Worm (Caenorhabditis elegans) whole organism, late embryonic: Measurements from ENCODE around the gene nhr-9.

Source experiments
- C08G9.2 ChIP-seq: sonication (generic microtip); optimal IDR thresholded peaks from 2 replicates; lab custom pipeline; 2016; ENCODE audit warnings: mild to moderate bottlenecking, missing genetic modification characterization, moderate library complexity, missing compliant biosample characterization
- F13H6.1 ChIP-seq: sonication (generic microtip); optimal IDR thresholded peaks from 2 replicates; lab custom pipeline; 2016; ENCODE audit warnings: missing genetic modification characterization, missing compliant biosample characterization
- K09A11.1 ChIP-seq: sonication (generic microtip); optimal IDR thresholded peaks from 2 replicates; lab custom pipeline; 2017; ENCODE audit warnings: antibody characterized with exemption, mild to moderate bottlenecking, missing genetic modification characterization, missing compliant biosample characterization; ENCODE audit not compliant: insufficient read depth
- T23F11.4 ChIP-seq: fragments of 200-800 bp; sonication (Bioruptor generic); optimal IDR thresholded peaks from 2 replicates; lab custom pipeline; 2018; ENCODE audit warnings: mild to moderate bottlenecking, missing genetic modification characterization, missing compliant biosample characterization
- Y22D7AL.16 ChIP-seq: sonication (generic microtip); optimal IDR thresholded peaks from 2 replicates; lab custom pipeline; 2016; ENCODE audit warnings: missing genetic modification characterization, missing compliant biosample characterization
- ama-1 ChIP-seq: fragments of 150-350 bp; optimal IDR thresholded peaks from 2 replicates; lab custom pipeline; 2014
- ceh-19 ChIP-seq: fragments of 200-800 bp; sonication (Bioruptor generic); optimal IDR thresholded peaks from 2 replicates; lab custom pipeline; 2018; ENCODE audit warnings: mild to moderate bottlenecking, missing genetic modification characterization, missing compliant biosample characterization
- ceh-2 ChIP-seq: sonication (generic microtip); optimal IDR thresholded peaks from 2 replicates; lab custom pipeline; 2016; ENCODE audit warnings: missing genotype, missing genetic modification characterization, missing compliant biosample characterization
- ceh-30 ChIP-seq: fragments of 150-350 bp; optimal IDR thresholded peaks from 2 replicates; lab custom pipeline; 2014; ENCODE audit warnings: missing biosample characterization, missing genetic modification characterization
- ceh-45 ChIP-seq: fragments of 200-800 bp; sonication (Bioruptor generic); IDR thresholded peaks from 2 replicates; pipeline ENCODE4 v1.3.6; 2022; ENCODE audit warnings: missing genetic modification reagents, missing genetic modification characterization, missing compliant biosample characterization
- che-1 ChIP-seq: sonication (generic microtip); optimal IDR thresholded peaks from 2 replicates; lab custom pipeline; 2016; ENCODE audit warnings: mild to moderate bottlenecking, missing genetic modification characterization, missing compliant biosample characterization
- dmd-4 ChIP-seq: sonication (generic microtip); optimal IDR thresholded peaks from 2 replicates; lab custom pipeline; 2016; ENCODE audit warnings: borderline replicate concordance, missing genetic modification characterization, missing compliant biosample characterization
- dve-1 ChIP-seq: sonication (generic microtip); optimal IDR thresholded peaks from 2 replicates; lab custom pipeline; 2017; ENCODE audit warnings: antibody characterized with exemption, mild to moderate bottlenecking, missing genetic modification characterization, missing compliant biosample characterization
- elt-2 ChIP-seq: sonication (generic microtip); optimal IDR thresholded peaks from 2 replicates; lab custom pipeline; 2016; ENCODE audit warnings: missing genetic modification reagents, missing genetic modification characterization, missing compliant biosample characterization
- elt-4 ChIP-seq: sonication (generic microtip); optimal IDR thresholded peaks from 2 replicates; lab custom pipeline; 2016; ENCODE audit warnings: missing genetic modification characterization, missing compliant biosample characterization
- ets-4 ChIP-seq: sonication (generic microtip); optimal IDR thresholded peaks from 2 replicates; lab custom pipeline; 2016; ENCODE audit warnings: missing genetic modification characterization, missing compliant biosample characterization
- fkh-6 ChIP-seq: sonication (generic microtip); optimal IDR thresholded peaks from 2 replicates; lab custom pipeline; 2016; ENCODE audit warnings: missing genetic modification characterization, missing compliant biosample characterization
- gmeb-2 ChIP-seq: sonication (generic microtip); optimal IDR thresholded peaks from 2 replicates; lab custom pipeline; 2016; ENCODE audit warnings: missing genetic modification characterization, inconsistent platforms, missing compliant biosample characterization
- hlh-13 ChIP-seq: fragments of 200-800 bp; sonication (Bioruptor generic); optimal IDR thresholded peaks from 2 replicates; lab custom pipeline; 2018; ENCODE audit warnings: mild to moderate bottlenecking, missing genetic modification characterization, missing compliant biosample characterization
- hlh-15 ChIP-seq: sonication (generic microtip); optimal IDR thresholded peaks from 2 replicates; lab custom pipeline; 2016; ENCODE audit warnings: missing genetic modification characterization, missing compliant biosample characterization
- hlh-6 ChIP-seq: sonication (generic microtip); optimal IDR thresholded peaks from 2 replicates; lab custom pipeline; 2016; ENCODE audit warnings: missing genotype, missing genetic modification characterization, missing compliant biosample characterization
- hlh-8 ChIP-seq: sonication (generic microtip); optimal IDR thresholded peaks from 2 replicates; lab custom pipeline; 2016; ENCODE audit warnings: missing genotype, missing genetic modification characterization, missing compliant biosample characterization
- lim-6 ChIP-seq: sonication (generic microtip); optimal IDR thresholded peaks from 2 replicates; lab custom pipeline; 2016; ENCODE audit warnings: missing genetic modification characterization, missing compliant biosample characterization
- lin-11 ChIP-seq: fragments of 200-800 bp; sonication (Bioruptor generic); optimal IDR thresholded peaks from 2 replicates; lab custom pipeline; 2018; ENCODE audit warnings: mild to moderate bottlenecking, missing genetic modification characterization, missing compliant biosample characterization
- mec-3 ChIP-seq: sonication (generic microtip); optimal IDR thresholded peaks from 2 replicates; lab custom pipeline; 2016; ENCODE audit warnings: borderline replicate concordance, missing genetic modification characterization, missing compliant biosample characterization
- nhr-11 ChIP-seq: fragments of 150-350 bp; optimal IDR thresholded peaks from 2 replicates; lab custom pipeline; 2014; ENCODE audit warnings: missing biosample characterization, missing genetic modification characterization
- nhr-232 ChIP-seq: sonication (generic microtip); optimal IDR thresholded peaks from 2 replicates; lab custom pipeline; 2016; ENCODE audit warnings: missing genetic modification characterization, missing compliant biosample characterization
- npax-4 ChIP-seq: sonication (generic microtip); optimal IDR thresholded peaks from 2 replicates; lab custom pipeline; 2016; ENCODE audit warnings: missing genetic modification characterization, missing compliant biosample characterization
- odd-2 ChIP-seq: sonication (generic microtip); optimal IDR thresholded peaks from 2 replicates; lab custom pipeline; 2017; ENCODE audit warnings: antibody characterized with exemption, mild to moderate bottlenecking, missing genetic modification characterization, missing compliant biosample characterization
- pag-3 ChIP-seq: sonication (generic microtip); optimal IDR thresholded peaks from 2 replicates; lab custom pipeline; 2016; ENCODE audit warnings: missing compliant biosample characterization, missing genetic modification characterization, borderline replicate concordance
- pax-1 ChIP-seq: fragments of 150-350 bp; optimal IDR thresholded peaks from 2 replicates; lab custom pipeline; 2014; ENCODE audit warnings: missing biosample characterization, missing genetic modification characterization
- pha-2 ChIP-seq: sonication (generic microtip); optimal IDR thresholded peaks from 2 replicates; lab custom pipeline; 2017; ENCODE audit warnings: mild to moderate bottlenecking, missing genetic modification characterization, missing compliant biosample characterization
- pha-4 ChIP-seq: fragments of 150-350 bp; optimal IDR thresholded peaks from 2 replicates; lab custom pipeline; 2018; ENCODE audit warnings: missing biosample characterization, missing genetic modification reagents, missing genetic modification characterization
- ref-2 ChIP-seq: sonication (generic microtip); optimal IDR thresholded peaks from 2 replicates; lab custom pipeline; 2016; ENCODE audit warnings: missing genetic modification characterization, missing compliant biosample characterization
- sdc-2 ChIP-seq: sonication (generic microtip); optimal IDR thresholded peaks from 2 replicates; lab custom pipeline; 2016; ENCODE audit warnings: missing genotype, missing genetic modification characterization, missing compliant biosample characterization
- sox-4 ChIP-seq: sonication (generic microtip); optimal IDR thresholded peaks from 2 replicates; lab custom pipeline; 2017; ENCODE audit warnings: mild to moderate bottlenecking, missing genetic modification characterization, inconsistent platforms, missing compliant biosample characterization
- unc-3 ChIP-seq, 2 experiments: fragments of 200-800 bp in 1 of 2; sonication (Bioruptor generic) in 1 of 2; sonication (generic microtip) in 1 of 2; conservative IDR thresholded peaks in 1 of 2; optimal IDR thresholded peaks in 1 of 2; 2 replicates each; pipeline versions ENCODE4 v1.3.6 to Lab custom; 2016 to 2022; ENCODE audit warnings: missing compliant biosample characterization in 2 of 2, missing genetic modification characterization in 2 of 2, missing genetic modification reagents in 1 of 2
- unc-86 ChIP-seq: sonication (generic microtip); optimal IDR thresholded peaks from 2 replicates; lab custom pipeline; 2016; ENCODE audit warnings: missing genetic modification characterization, missing compliant biosample characterization
- zip-5 ChIP-seq: sonication (generic microtip); optimal IDR thresholded peaks from 2 replicates; lab custom pipeline; 2016; ENCODE audit warnings: missing genetic modification characterization, missing compliant biosample characterization
- ztf-16 ChIP-seq: sonication (generic microtip); optimal IDR thresholded peaks from 2 replicates; lab custom pipeline; 2017; ENCODE audit warnings: missing genetic modification characterization, missing compliant biosample characterization

The nhr-9 gene

DNA sequence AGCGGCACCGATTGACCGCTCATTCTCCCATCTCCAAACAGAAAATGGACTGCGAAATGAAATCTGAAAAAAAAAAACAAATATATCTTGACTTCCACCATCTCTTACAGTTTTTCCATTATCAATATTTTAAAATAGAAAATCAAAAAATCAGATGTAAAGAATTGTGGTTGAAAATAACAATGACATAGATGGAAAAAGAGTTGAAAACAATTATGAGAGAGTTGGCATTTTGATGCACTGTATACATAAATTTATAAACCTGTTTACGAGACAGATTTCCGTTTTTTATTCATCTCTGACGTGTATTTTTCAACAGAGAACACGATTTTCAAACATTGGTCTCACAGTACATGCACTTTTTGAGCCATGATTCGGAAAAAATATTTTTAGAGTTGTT, 14.6 kb upstream of the nhr-9 start, which contains the start of gene ZK418.7:
Gene ZK418.7, minus strand, starts transcription at position 101 of the 400 bp plus-strand sequence.
- TF ChIP-seq ceh-2 (tag; lab: Kevin White, UChicago) (no peak), hlh-13 (GFP tag; lab: Kevin White, UChicago) (no peak), ztf-16 (tag; lab: Kevin White, UChicago) (no peak), ref-2 (no peak), pha-2 (tag; lab: Kevin White, UChicago) (no peak), ets-4 (tag; lab: Kevin White, UChicago) (no peak), elt-2 (tag; lab: Kevin White, UChicago) (no peak), Y22D7AL.16 (no peak), fkh-6 (tag; lab: Kevin White, UChicago) (no peak), ceh-30 (tag; lab: Kevin White, UChicago) (no peak), nhr-232 (tag; lab: Kevin White, UChicago) (no peak), pha-4 (tag; lab: Kevin White, UChicago) (no peak), dve-1 (tag; lab: Kevin White, UChicago) (no peak), elt-4 (no peak), hlh-6 (tag; lab: Kevin White, UChicago) (no peak), C08G9.2 (tag; lab: Kevin White, UChicago) (no peak)

ce11 chrIII:7081488-7081887, 13.8 kb upstream of the nhr-9 start:
- TF ChIP-seq elt-2 (tag; lab: Kevin White, UChicago) (peak; percentile 24), gmeb-2 (tag; lab: Kevin White, UChicago) (no peak)
- TF ChIP-seq, all 69 proteins: peak for 1

DNA sequence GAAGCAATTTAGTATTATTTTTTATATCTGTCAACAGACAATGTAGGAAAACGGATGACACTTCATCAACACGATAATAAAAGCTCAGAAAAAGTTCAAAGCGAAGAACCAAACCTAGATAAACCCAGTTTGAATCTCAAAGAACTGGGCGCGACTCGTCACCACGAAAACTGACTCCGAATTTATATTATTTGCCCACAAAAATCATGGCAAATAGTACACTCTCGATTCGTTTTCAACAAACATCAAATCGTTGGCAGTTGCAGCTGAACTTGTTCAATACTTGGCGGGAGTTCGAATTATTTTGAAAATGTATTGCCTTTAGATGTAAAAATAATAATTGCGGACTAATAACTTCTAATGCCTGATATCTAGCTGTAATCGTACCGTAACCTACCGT, 12.2 kb upstream of the nhr-9 start:
- TF ChIP-seq dmd-4 (no peak), fkh-6 (tag; lab: Kevin White, UChicago) (no peak), zip-5 (tag; lab: Kevin White, UChicago) (no peak), ama-1 (no peak), hlh-15 (tag; lab: Kevin White, UChicago) (no peak), lin-11 (tag; lab: Kevin White, UChicago) (no peak), ceh-45 (GFP tag; lab: Robert Waterston, UW) (no peak), pax-1 (tag; lab: Kevin White, UChicago) (no peak), sox-4 (tag; lab: Kevin White, UChicago) (no peak), mec-3 (tag; lab: Kevin White, UChicago) (no peak), odd-2 (tag; lab: Kevin White, UChicago) (no peak), pag-3 (tag; lab: Kevin White, UChicago) (no peak), K09A11.1 (no peak), elt-2 (tag; lab: Kevin White, UChicago) (no peak)
- TF ChIP-seq, all 69 proteins: peak for 0

ce11 chrIII:7084908-7085307, 10.4 kb upstream of the nhr-9 start, which contains the start of gene tofu-7:
tofu-7 (minus strand) TSS chrIII:7085018.
- no peak for TF ChIP-seq elt-4
- TF ChIP-seq hlh-8 (tag; lab: Kevin White, UChicago), result no peak
- TF ChIP-seq unc-86 (tag; lab: Kevin White, UChicago), result no peak
- no peak for TF ChIP-seq che-1 (tag; lab: Kevin White, UChicago)
- no peak for TF ChIP-seq hlh-15 (tag; lab: Kevin White, UChicago)
- no peak for TF ChIP-seq ceh-19 (GFP tag; lab: Kevin White, UChicago)

- TF ChIP-seq sdc-2 (tag; lab: Kevin White, UChicago), result no peak
- TF ChIP-seq lim-6, result no peak
- no peak for TF ChIP-seq pha-4 (tag; lab: Kevin White, UChicago)
- TF ChIP-seq T23F11.4 (GFP tag; lab: Kevin White, UChicago), result no peak
- TF ChIP-seq npax-4 (tag; lab: Kevin White, UChicago), result no peak
- no peak for TF ChIP-seq nhr-11
- TF ChIP-seq unc-3 (GFP tag; conservative IDR thresholded peaks at IDR 0.05; lab: Robert Waterston, UW), result no peak
- no peak for TF ChIP-seq unc-3 (tag; optimal IDR thresholded peaks at IDR 0.05; lab: Kevin White, UChicago)
- no peak for TF ChIP-seq elt-4
- TF ChIP-seq F13H6.1 (tag; lab: Kevin White, UChicago), result no peak
Observed at ce11 chrIII:7087180-7087579, 8.1 kb upstream of the nhr-9 start.
